Fruit fly (Drosophila melanogaster): Measurements from ENCODE around the gene Dpck.

Gene Dpck

dm6 chr3R:7074297-7075114 lies 7.5 kb upstream of the Dpck start, which contains the start of the genes Ufl1 and CG1943 (continued):
- TF ChIP-seq HLHmδ (GFP tag; optimal IDR thresholded peaks at IDR 0.05) (no peak), shn (GFP tag; optimal IDR thresholded peaks at IDR 0.05) (no peak), sqz (GFP tag; optimal IDR thresholded peaks at IDR 0.05) (no peak), MTF-1 (GFP tag; optimal IDR thresholded peaks at IDR 0.05; ENCODE audit: borderline replicate concordance) (no peak), row (GFP tag; IDR thresholded peaks at IDR 0.05) (no peak), Nf-YA (GFP tag; IDR thresholded peaks at IDR 0.05) (no peak), maf-S (GFP tag; optimal IDR thresholded peaks at IDR 0.05) (no peak), tin (GFP tag; optimal IDR thresholded peaks at IDR 0.05) (no peak), CG10959 (GFP tag; IDR thresholded peaks at IDR 0.05) (no peak), Dip3 (GFP tag; optimal IDR thresholded peaks at IDR 0.05) (no peak), CG12299 (tag; optimal IDR thresholded peaks at IDR 0.05) (no peak), grau (tag; optimal IDR thresholded peaks at IDR 0.05) (no peak), sr (GFP tag; IDR thresholded peaks at IDR 0.05) (no peak), CG10654 (GFP tag; optimal IDR thresholded peaks at IDR 0.05) (no peak), TFAM (GFP tag; optimal IDR thresholded peaks at IDR 0.05) (no peak), CG17328 (GFP tag; IDR thresholded peaks at IDR 0.05) (no peak), insv (GFP tag; optimal IDR thresholded peaks at IDR 0.05) (peak in 1 of 2 experiments; percentile 31), mirr (GFP tag; optimal IDR thresholded peaks at IDR 0.05) (no peak), CG13775 (GFP tag; optimal IDR thresholded peaks at IDR 0.05) (no peak), CG7786 (GFP tag; optimal IDR thresholded peaks at IDR 0.05) (no peak), Lhr (GFP tag; optimal IDR thresholded peaks at IDR 0.05) (peak; percentile 92), ssp (GFP tag; IDR thresholded peaks at IDR 0.05) (no peak), CG1602 (GFP tag; optimal IDR thresholded peaks at IDR 0.05) (no peak), Dad (GFP tag; optimal IDR thresholded peaks at IDR 0.05) (peak; percentile 1), Hmx (GFP tag; optimal IDR thresholded peaks at IDR 0.05) (no peak), Lim3 (GFP tag; IDR thresholded peaks at IDR 0.05) (no peak), lmd (GFP tag; IDR thresholded peaks at IDR 0.05) (no peak), CG10565 (GFP tag; optimal IDR thresholded peaks at IDR 0.05) (no peak), psq (GFP tag; optimal IDR thresholded peaks at IDR 0.05) (no peak), Ptx1 (GFP tag; IDR thresholded peaks at IDR 0.05) (no peak), C15 (GFP tag; IDR thresholded peaks at IDR 0.05) (no peak), CkIIα-i1 (GFP tag; IDR thresholded peaks at IDR 0.05) (no peak), sug (tag; optimal IDR thresholded peaks at IDR 0.05) (peak; percentile 43), da (GFP tag; optimal IDR thresholded peaks at IDR 0.05) (no peak), CG15073 (GFP tag; optimal IDR thresholded peaks at IDR 0.05) (no peak), Tbp (GFP tag; optimal IDR thresholded peaks at IDR 0.05) (no peak), pb (GFP tag; optimal IDR thresholded peaks at IDR 0.05) (no peak), Vsx1 (GFP tag; optimal IDR thresholded peaks at IDR 0.05) (no peak), CG11247 (GFP tag; IDR thresholded peaks at IDR 0.05) (no peak), Ada2b (GFP tag; IDR thresholded peaks at IDR 0.05) (no peak), toy (GFP tag; IDR thresholded peaks at IDR 0.05) (no peak), CG2202 (tag; optimal IDR thresholded peaks at IDR 0.05) (no peak), ATbp (GFP tag; optimal IDR thresholded peaks at IDR 0.05) (peak; percentile 2), CG12659 (GFP tag; optimal IDR thresholded peaks at IDR 0.05) (peak; percentile 69), Side (GFP tag; optimal IDR thresholded peaks at IDR 0.05) (no peak), chm (GFP tag; IDR thresholded peaks at IDR 0.05) (no peak), Dbx (GFP tag; IDR thresholded peaks at IDR 0.05) (no peak), al (GFP tag; IDR thresholded peaks at IDR 0.05) (no peak), Opbp (GFP tag; IDR thresholded peaks at IDR 0.05; ENCODE audit: partially characterized antibody) (no peak), Pdp1 (GFP tag; optimal IDR thresholded peaks at IDR 0.05) (peak in 1 of 2 experiments; percentile 55), twi (tag; optimal IDR thresholded peaks at IDR 0.05) (no peak)

All from whole organism, embryonic.